Worm (Caenorhabditis elegans) whole organism, L2 larva: ENCODE data around the gene nucl-1.

Experiments used
- egl-27 ChIP-seq: sonication (generic microtip); optimal IDR thresholded peaks from 3 replicates; lab custom pipeline; 2017; ENCODE audit warnings: missing biosample characterization, missing genetic modification reagents, missing genetic modification characterization
- lin-13 ChIP-seq: fragments of 150-350 bp; optimal IDR thresholded peaks from 2 replicates; lab custom pipeline; 2014; ENCODE audit warnings: missing biosample characterization, missing genetic modification reagents, missing genetic modification characterization
- lsy-2 ChIP-seq, 2 experiments: fragments of 150-350 bp in 1 of 2; sonication (generic microtip) in 1 of 2; optimal IDR thresholded peaks; 2 replicates each; lab custom pipeline; 2014 to 2017; ENCODE audit warnings: missing biosample characterization in 2 of 2, missing genetic modification characterization in 2 of 2
- nhr-12 ChIP-seq: fragments of 150-350 bp; optimal IDR thresholded peaks from 2 replicates; lab custom pipeline; 2014; ENCODE audit warnings: missing biosample characterization, missing genetic modification characterization
- nhr-21 ChIP-seq: fragments of 150-350 bp; optimal IDR thresholded peaks from 2 replicates; lab custom pipeline; 2014; ENCODE audit warnings: missing biosample characterization, missing genetic modification characterization
- ztf-11 ChIP-seq: sonication (generic microtip); optimal IDR thresholded peaks from 2 replicates; lab custom pipeline; 2017; ENCODE audit warnings: missing biosample characterization, missing genetic modification characterization
- ztf-4 ChIP-seq: fragments of 150-350 bp; optimal IDR thresholded peaks from 2 replicates; lab custom pipeline; 2014; ENCODE audit warnings: missing biosample characterization, missing genetic modification characterization

DNA sequence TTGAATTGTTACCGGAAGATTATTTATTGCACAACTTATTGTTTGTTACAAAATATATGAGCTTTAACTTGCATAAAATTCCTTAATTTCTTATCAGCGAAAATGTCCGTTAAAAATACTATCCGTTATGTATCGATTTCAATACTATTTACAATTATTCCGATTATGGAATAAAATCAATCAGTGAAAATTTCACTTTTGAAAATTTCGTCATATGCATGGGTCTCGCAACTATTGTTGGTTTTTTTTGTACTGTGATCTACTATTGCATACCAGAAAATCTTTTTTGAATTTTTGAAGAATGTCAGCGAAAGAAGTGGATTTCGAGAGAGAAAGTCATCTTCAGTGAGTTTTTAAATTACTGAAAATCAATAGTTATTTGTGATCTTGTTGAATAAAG, 7.9 kb upstream of the nucl-1 start, which contains the start of gene nprl-3:
- TF ChIP-seq lin-13 (GFP tag; lab: Kevin White, UChicago): no peak
- TF ChIP-seq egl-27 (tag; lab: Kevin White, UChicago): no peak
- no peak for TF ChIP-seq nhr-21 (tag; lab: Kevin White, UChicago)
- TF ChIP-seq lsy-2 (tag; optimal IDR thresholded peaks at IDR 0.05; lab: Kevin White, UChicago): no peak
- TF ChIP-seq ztf-4: no peak
- TF ChIP-seq ztf-11 (tag; lab: Kevin White, UChicago): no peak
- no peak for TF ChIP-seq nhr-12
